Fruit fly (Drosophila melanogaster) whole organism, embryonic: ENCODE data around the gene Cp18.
A peak's percentile ranks its signal among the peaks of the same experiment; 100 is the strongest.

ENCODE experiments used
- CG10462 ChIP-seq: fragments of 200-800 bp; sonication (Bioruptor generic); optimal IDR thresholded peaks from 2 replicates; lab custom pipeline; 2016; ENCODE audit warnings: missing biosample characterization, missing genetic modification characterization
- CG11085 ChIP-seq: fragments of 200-800 bp; sonication (Bioruptor generic); IDR thresholded peaks from 2 replicates; pipeline ENCODE4 v1.3.6; 2022; ENCODE audit warnings: missing biosample characterization, missing genetic modification characterization
- CG12071 ChIP-seq: fragments of 200-800 bp; sonication (Bioruptor generic); optimal IDR thresholded peaks from 3 replicates; lab custom pipeline; 2018; ENCODE audit warnings: missing biosample characterization, mild to moderate bottlenecking, missing genetic modification characterization
- CG12104 ChIP-seq: fragments of 200-800 bp; sonication (Bioruptor generic); optimal IDR thresholded peaks from 3 replicates; lab custom pipeline; 2016; ENCODE audit warnings: missing biosample characterization, missing genetic modification characterization
- CG13424 ChIP-seq: fragments of 200-800 bp; sonication (Bioruptor generic); optimal IDR thresholded peaks from 2 replicates; lab custom pipeline; 2019; ENCODE audit warnings: missing biosample characterization, mild to moderate bottlenecking, missing genetic modification characterization, moderate library complexity
- CG15011 ChIP-seq: fragments of 200-800 bp; sonication (Bioruptor generic); optimal IDR thresholded peaks from 3 replicates; lab custom pipeline; 2018; ENCODE audit warnings: missing biosample characterization, mild to moderate bottlenecking, missing genetic modification characterization
- CG15696 ChIP-seq: fragments of 200-800 bp; sonication (Bioruptor generic); optimal IDR thresholded peaks from 2 replicates; lab custom pipeline; 2019; ENCODE audit warnings: missing biosample characterization, mild to moderate bottlenecking, missing genetic modification characterization, moderate library complexity
- CG16815 ChIP-seq: fragments of 200-800 bp; sonication (Bioruptor generic); optimal IDR thresholded peaks from 3 replicates; lab custom pipeline; 2017; ENCODE audit warnings: missing biosample characterization, mild to moderate bottlenecking, missing genetic modification characterization
- CG2712 ChIP-seq: fragments of 200-800 bp; optimal IDR thresholded peaks from 3 replicates; lab custom pipeline; 2019; ENCODE audit warnings: missing biosample characterization, mild to moderate bottlenecking, missing genetic modification characterization, moderate library complexity
- CG2889 ChIP-seq: fragments of 200-800 bp; sonication (Bioruptor generic); IDR thresholded peaks from 3 replicates; pipeline ENCODE4 v1.3.6; 2022; ENCODE audit warnings: missing biosample characterization, missing genetic modification characterization
- CG31388 ChIP-seq: fragments of 200-800 bp; sonication (Bioruptor generic); optimal IDR thresholded peaks from 2 replicates; lab custom pipeline; 2016; ENCODE audit warnings: missing biosample characterization, missing genetic modification characterization
- CG3163 ChIP-seq: fragments of 200-800 bp; sonication (Bioruptor generic); optimal IDR thresholded peaks from 3 replicates; lab custom pipeline; 2016; ENCODE audit warnings: missing biosample characterization, missing genetic modification characterization
- CG3847 ChIP-seq: fragments of 200-800 bp; sonication (Bioruptor generic); IDR thresholded peaks from 2 replicates; pipeline ENCODE4 v1.3.6; 2022; ENCODE audit warnings: missing biosample characterization, missing genetic modification characterization
- CG8290 ChIP-seq, 3 experiments: fragments of 200-800 bp; sonication (Bioruptor generic); optimal IDR thresholded peaks; 2 replicates each; lab custom pipeline; 2016 to 2019; ENCODE audit warnings: missing biosample characterization in 3 of 3, missing genetic modification characterization in 3 of 3, mild to moderate bottlenecking in 2 of 3, moderate library complexity in 1 of 3
- CG8765 ChIP-seq: fragments of 200-800 bp; sonication (Bioruptor generic); IDR thresholded peaks from 2 replicates; pipeline ENCODE4 v1.3.6; 2022; ENCODE audit warnings: missing biosample characterization, missing genetic modification characterization
- CoRest ChIP-seq: fragments of 200-800 bp; sonication (Bioruptor generic); optimal IDR thresholded peaks from 3 replicates; lab custom pipeline; 2018; ENCODE audit warnings: missing biosample characterization, mild to moderate bottlenecking, missing genetic modification characterization, moderate library complexity
- Fer1 ChIP-seq: fragments of 200-800 bp; sonication (Bioruptor generic); optimal IDR thresholded peaks from 2 replicates; lab custom pipeline; 2017; ENCODE audit warnings: missing biosample characterization, mild to moderate bottlenecking, missing genetic modification characterization
- H2.0 ChIP-seq: fragments of 200-800 bp; sonication (Bioruptor generic); IDR thresholded peaks from 2 replicates; pipeline ENCODE4 v1.3.6; 2022; ENCODE audit warnings: missing biosample characterization, missing genetic modification characterization
- Lhr ChIP-seq: fragments of 200-800 bp; sonication (Bioruptor generic); optimal IDR thresholded peaks from 3 replicates; lab custom pipeline; 2017; ENCODE audit warnings: mild to moderate bottlenecking, missing biosample characterization, missing genetic modification reagents, missing genetic modification characterization
- Lim3 ChIP-seq: fragments of 200-800 bp; sonication (Bioruptor generic); IDR thresholded peaks from 2 replicates; pipeline ENCODE4 v1.3.6; 2022; ENCODE audit warnings: missing biosample characterization, missing genetic modification characterization
- Mes4 ChIP-seq: fragments of 200-800 bp; sonication (Bioruptor generic); optimal IDR thresholded peaks from 2 replicates; lab custom pipeline; 2016; ENCODE audit warnings: missing biosample characterization, missing genetic modification characterization
- Mrtf ChIP-seq: fragments of 200-800 bp; sonication (Bioruptor generic); IDR thresholded peaks from 3 replicates; pipeline ENCODE4 v1.3.6; 2022; ENCODE audit warnings: missing biosample characterization, missing genetic modification characterization
- Myb ChIP-seq: fragments of 200-800 bp; sonication (Bioruptor generic); optimal IDR thresholded peaks from 2 replicates; lab custom pipeline; 2016; ENCODE audit warnings: missing biosample characterization, missing genetic modification characterization
- NC2β ChIP-seq: fragments of 200-800 bp; sonication (Bioruptor generic); optimal IDR thresholded peaks from 2 replicates; lab custom pipeline; 2016; ENCODE audit warnings: missing biosample characterization, missing genetic modification characterization
- Oaz ChIP-seq: fragments of 200-800 bp; sonication (Bioruptor generic); IDR thresholded peaks from 2 replicates; pipeline ENCODE4 v1.3.6; 2022; ENCODE audit warnings: missing biosample characterization, missing genetic modification characterization
- Rfx ChIP-seq: fragments of 200-800 bp; sonication (Bioruptor generic); IDR thresholded peaks from 2 replicates; pipeline ENCODE4 v1.3.6; 2022; ENCODE audit warnings: missing biosample characterization, missing genetic modification characterization
- Side ChIP-seq: fragments of 200-800 bp; sonication (Bioruptor generic); optimal IDR thresholded peaks from 2 replicates; lab custom pipeline; 2016; ENCODE audit warnings: missing biosample characterization, missing genetic modification characterization
- ab ChIP-seq: fragments of 200-800 bp; sonication (Bioruptor generic); optimal IDR thresholded peaks from 2 replicates; lab custom pipeline; 2016; ENCODE audit warnings: missing biosample characterization, missing genetic modification characterization
- crp ChIP-seq, 2 experiments: fragments of 200-800 bp; sonication (Bioruptor generic); optimal IDR thresholded peaks; 2 replicates in 1 of 2; 3 replicates in 1 of 2; lab custom pipeline; 2017; ENCODE audit warnings: missing biosample characterization in 2 of 2, missing genetic modification characterization in 2 of 2, mild to moderate bottlenecking in 1 of 2, moderate library complexity in 1 of 2
- danr ChIP-seq: fragments of 200-800 bp; sonication (Bioruptor generic); IDR thresholded peaks from 2 replicates; pipeline ENCODE4 v1.3.6; 2022; ENCODE audit warnings: missing biosample characterization, missing genetic modification characterization
- dimm ChIP-seq: fragments of 200-800 bp; sonication (Bioruptor generic); IDR thresholded peaks from 2 replicates; pipeline ENCODE4 v1.3.6; 2022; ENCODE audit warnings: missing biosample characterization, missing genetic modification characterization
- dm ChIP-seq: fragments of 200-800 bp; sonication (Bioruptor generic); optimal IDR thresholded peaks from 3 replicates; lab custom pipeline; 2016; ENCODE audit warnings: missing biosample characterization, missing genetic modification characterization
- fd3F ChIP-seq: fragments of 200-800 bp; sonication (Bioruptor generic); optimal IDR thresholded peaks from 2 replicates; lab custom pipeline; 2018; ENCODE audit warnings: missing biosample characterization, mild to moderate bottlenecking, missing genetic modification characterization, moderate library complexity
- ftz-f1 ChIP-seq: fragments of 200-800 bp; sonication (Bioruptor generic); optimal IDR thresholded peaks from 2 replicates; lab custom pipeline; 2016; ENCODE audit warnings: missing biosample characterization, missing genetic modification characterization
- kah ChIP-seq: fragments of 200-800 bp; sonication (Bioruptor generic); optimal IDR thresholded peaks from 2 replicates; lab custom pipeline; 2018; ENCODE audit warnings: missing biosample characterization, mild to moderate bottlenecking, missing genetic modification characterization
- pan ChIP-seq, 4 experiments: fragments of >200 bp in 3 of 4; fragments of 200-800 bp in 1 of 4; sonication (Bioruptor generic) in 1 of 4; optimal IDR thresholded peaks in 3 of 4; IDR thresholded peaks in 1 of 4; 2 replicates each; pipeline versions ENCODE4 v1.3.6 to Lab custom; 2017 to 2022; ENCODE audit warnings: missing biosample characterization in 2 of 4, missing genetic modification characterization in 2 of 4, mixed read lengths in 1 of 4
- row ChIP-seq: fragments of 200-800 bp; sonication (Bioruptor generic); IDR thresholded peaks from 3 replicates; pipeline ENCODE4 v1.3.6; 2022; ENCODE audit warnings: missing biosample characterization, missing genetic modification characterization
- sc ChIP-seq, 3 experiments: fragments of >200 bp in 2 of 3; fragments of 200-800 bp in 1 of 3; sonication (Bioruptor generic) in 1 of 3; optimal IDR thresholded peaks; 2 replicates in 2 of 3; 3 replicates in 1 of 3; lab custom pipeline; 2017; ENCODE audit warnings: mild to moderate bottlenecking in 1 of 3, missing biosample characterization in 1 of 3, missing genetic modification characterization in 1 of 3, missing genetic modification reagents in 1 of 3
- schlank ChIP-seq: fragments of 200-800 bp; sonication (Bioruptor generic); optimal IDR thresholded peaks from 2 replicates; lab custom pipeline; 2018; ENCODE audit warnings: missing biosample characterization, mild to moderate bottlenecking, missing genetic modification characterization
- sens-2 ChIP-seq: fragments of 200-800 bp; sonication (Bioruptor generic); IDR thresholded peaks from 2 replicates; pipeline ENCODE4 v1.3.6; 2022; ENCODE audit warnings: missing biosample characterization, missing genetic modification characterization
- sim ChIP-seq: fragments of 200-800 bp; sonication (Bioruptor generic); IDR thresholded peaks from 2 replicates; pipeline ENCODE4 v1.3.6; 2022; ENCODE audit warnings: missing biosample characterization, missing genetic modification characterization
- sna ChIP-seq: fragments of 200-800 bp; sonication (Bioruptor generic); IDR thresholded peaks from 2 replicates; pipeline ENCODE4 v1.3.6; 2022; ENCODE audit warnings: missing biosample characterization, missing genetic modification characterization; ENCODE audit not compliant: partially characterized antibody
- sug ChIP-seq: fragments of 200-800 bp; optimal IDR thresholded peaks from 2 replicates; lab custom pipeline; 2019; ENCODE audit warnings: missing biosample characterization, mild to moderate bottlenecking, missing genetic modification characterization, moderate library complexity
- tgo ChIP-seq: fragments of 200-800 bp; sonication (Bioruptor generic); IDR thresholded peaks from 3 replicates; pipeline ENCODE4 v1.3.6; 2022; ENCODE audit warnings: missing biosample characterization, missing genetic modification characterization
- tio ChIP-seq: fragments of 200-800 bp; sonication (Bioruptor generic); optimal IDR thresholded peaks from 2 replicates; lab custom pipeline; 2017; ENCODE audit warnings: missing biosample characterization, missing genetic modification characterization, inconsistent platforms
- vvl ChIP-seq: fragments of 200-800 bp; sonication (Bioruptor generic); IDR thresholded peaks from 2 replicates; pipeline ENCODE4 v1.3.6; 2022; ENCODE audit warnings: missing biosample characterization, missing genetic modification characterization
- wor ChIP-seq: fragments of 200-800 bp; sonication (Bioruptor generic); IDR thresholded peaks from 2 replicates; pipeline ENCODE4 v1.3.6; 2022; ENCODE audit warnings: missing biosample characterization, missing genetic modification characterization
- yki ChIP-seq: fragments of >200 bp; optimal IDR thresholded peaks from 3 replicates; lab custom pipeline; 2018
- zfh1 ChIP-seq: fragments of 200-800 bp; sonication (Bioruptor generic); IDR thresholded peaks from 3 replicates; pipeline ENCODE4 v1.3.6; 2022; ENCODE audit warnings: missing biosample characterization, missing genetic modification characterization

Cp18 gene

DNA sequence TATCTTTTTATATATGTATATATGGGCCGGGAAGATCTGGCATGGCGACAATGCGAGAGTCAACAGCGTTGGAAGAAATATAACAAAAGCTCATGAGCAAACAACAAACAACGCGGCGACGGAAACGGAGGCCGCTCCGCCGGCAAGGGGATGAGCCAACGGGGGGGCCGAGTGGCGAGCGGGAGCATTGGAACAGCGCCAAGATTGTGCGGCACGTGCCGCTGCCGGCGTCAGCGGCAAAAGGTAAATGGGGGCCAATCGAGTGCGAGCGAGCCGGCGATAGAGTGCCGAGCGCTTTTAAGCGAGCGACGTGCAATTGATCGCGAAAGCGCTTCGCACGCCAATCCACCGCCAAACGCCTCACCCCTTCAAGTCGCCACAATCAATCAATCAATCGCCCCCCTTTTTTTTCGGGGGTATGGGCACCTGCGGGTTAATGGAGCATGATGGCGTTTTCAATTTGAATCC is 30.1 kb upstream of the Cp18 start (continued):
- TF ChIP-seq sim = no peak; the same call in 1 of the 2 replicates
- peak; percentile 51 for TF ChIP-seq CoRest (tag; lab: Kevin White, UChicago)
- no peak for TF ChIP-seq CG2889
- TF ChIP-seq CG15011 (GFP tag; lab: Kevin White, UChicago) = peak; percentile 5
- no peak for TF ChIP-seq CG10462 (GFP tag; lab: Kevin White, UChicago)
- peak; percentile 40 for TF ChIP-seq Side (GFP tag; lab: Kevin White, UChicago)
- no peak for TF ChIP-seq CG3163 (GFP tag; lab: Kevin White, UChicago)
- TF ChIP-seq sens-2 (GFP tag; lab: Robert Waterston, UW) = 0 out of 2 replicates have a peak, but pooled peaks have one; percentile 38
- TF ChIP-seq CG15696 (tag; lab: Kevin White, UChicago) = peak; percentile 13
- TF ChIP-seq CG12104 = peak; percentile 56
- no peak for TF ChIP-seq wor
- no peak for TF ChIP-seq H2.0
- peak; percentile 90 for TF ChIP-seq ftz-f1 (GFP tag; lab: Kevin White, UChicago)
- peak; percentile 35 for TF ChIP-seq dm
- TF ChIP-seq Mrtf (GFP tag; lab: Robert Waterston, UW) = no peak
- TF ChIP-seq Myb (GFP tag; lab: Kevin White, UChicago) = peak; percentile 6
- peak; percentile 83 for TF ChIP-seq Fer1 (GFP tag; lab: Kevin White, UChicago)
- peak; percentile 57; the same call in 1 of the 2 replicates for TF ChIP-seq Rfx
- peak; percentile 28 for TF ChIP-seq Mes4
- TF ChIP-seq ab = peak; percentile 16
- no peak for TF ChIP-seq CG16815
- peak; percentile 48 for TF ChIP-seq fd3F (GFP tag; lab: Kevin White, UChicago)
- no peak for TF ChIP-seq sna (GFP tag; lab: Robert Waterston, UW)
- no peak for TF ChIP-seq sc (optimal IDR thresholded peaks at IDR 0.05; lab: Kevin White, UChicago)
- TF ChIP-seq sc (GFP tag; optimal IDR thresholded peaks at IDR 0.05; lab: Kevin White, UChicago) = peak; percentile 76
- TF ChIP-seq pan (optimal IDR thresholded peaks at IDR 0.05; lab: Kevin White, UChicago) = no peak
- peak in 1 of 2 experiments; percentile 61 for TF ChIP-seq pan (GFP tag; optimal IDR thresholded peaks at IDR 0.05 in 1 of 2, IDR thresholded peaks at IDR 0.05 in 1 of 2)
- no peak for TF ChIP-seq CG8290 (GFP tag; optimal IDR thresholded peaks at IDR 0.05; lab: Kevin White, UChicago)
- TF ChIP-seq CG8290 (tag; optimal IDR thresholded peaks at IDR 0.05; lab: Kevin White, UChicago) = peak in 1 of 2 experiments; percentile 60
- TF ChIP-seq CG31388 (GFP tag; lab: Kevin White, UChicago) = no peak
- 0 out of 2 replicates have a peak, but pooled peaks have one; percentile 28 for TF ChIP-seq dimm (GFP tag; lab: Robert Waterston, UW)
- peak; percentile 49 for TF ChIP-seq CG13424
- no peak; the same call in 2 of the 3 replicates for TF ChIP-seq row
- TF ChIP-seq vvl (GFP tag; lab: Robert Waterston, UW) = peak; percentile 59; the same call in 1 of the 2 replicates
- TF ChIP-seq schlank = peak; percentile 38
- TF ChIP-seq CG12071 (GFP tag; lab: Kevin White, UChicago) = peak; percentile 69
- peak; percentile 47 for TF ChIP-seq kah (GFP tag; lab: Kevin White, UChicago)
- peak; percentile 50 for TF ChIP-seq CG2712 (tag; lab: Kevin White, UChicago)
- TF ChIP-seq Lim3 = 0 out of 2 replicates have a peak, but pooled peaks have one; percentile 19
- no peak; the same call in 1 of the 2 replicates for TF ChIP-seq CG8765 (GFP tag; lab: Robert Waterston, UW)
- TF ChIP-seq Oaz = no peak
- TF ChIP-seq CG11085 (GFP tag; lab: Robert Waterston, UW) = no peak
- no peak for TF ChIP-seq tio (GFP tag; lab: Kevin White, UChicago)
- 0 out of 2 replicates have a peak, but pooled peaks have one; percentile 20 for TF ChIP-seq CG3847
- peak; percentile 62; the same call in 2 of the 3 replicates for TF ChIP-seq zfh1
- TF ChIP-seq yki = no peak
- peak; percentile 32 for TF ChIP-seq NC2β (GFP tag; lab: Kevin White, UChicago)
- peak; percentile 36 for TF ChIP-seq Lhr
- no peak for TF ChIP-seq danr (GFP tag; lab: Robert Waterston, UW)
- no peak for TF ChIP-seq crp (GFP tag; optimal IDR thresholded peaks at IDR 0.05; lab: Kevin White, UChicago)
- TF ChIP-seq tgo (GFP tag; lab: Robert Waterston, UW) = peak; percentile 39; the same call in 2 of the 3 replicates
- TF ChIP-seq sug (tag; lab: Kevin White, UChicago) = peak; percentile 98
